Worm (Caenorhabditis elegans) whole organism, midembryonic: ENCODE measurements around the gene ZK177.2.
A peak's percentile ranks its signal among the peaks of the same experiment; 100 is the strongest.

Experiments used
- T22C8.4 ChIP-seq: fragments of 200-800 bp; sonication (Bioruptor generic); IDR thresholded peaks from 2 replicates; pipeline ENCODE4 v1.3.6; 2022; ENCODE audit warnings: missing genetic modification characterization, missing compliant biosample characterization
- cog-1 ChIP-seq: sonication (generic microtip); optimal IDR thresholded peaks from 2 replicates; lab custom pipeline; 2016; ENCODE audit warnings: missing genetic modification characterization, missing compliant biosample characterization
- flt-1 ChIP-seq: fragments of 200-800 bp; sonication (Bioruptor generic); IDR thresholded peaks from 2 replicates; pipeline ENCODE4 v1.3.6; 2022; ENCODE audit warnings: missing genetic modification characterization, missing compliant biosample characterization
- klf-2 ChIP-seq: fragments of 200-800 bp; sonication (Bioruptor generic); conservative IDR thresholded peaks from 2 replicates; pipeline ENCODE4 v1.3.6; 2022; ENCODE audit warnings: missing genetic modification reagents, missing genetic modification characterization, missing compliant biosample characterization
- med-1 ChIP-seq: sonication (generic microtip); optimal IDR thresholded peaks from 2 replicates; lab custom pipeline; 2017; ENCODE audit warnings: missing genetic modification characterization, mild to moderate bottlenecking, missing compliant biosample characterization, antibody characterized with exemption, missing genetic modification reagents; ENCODE audit not compliant: insufficient read depth
- ref-1 ChIP-seq: fragments of 200-800 bp; sonication (Bioruptor generic); conservative IDR thresholded peaks from 2 replicates; pipeline ENCODE4 v1.3.6; 2022; ENCODE audit warnings: missing genetic modification reagents, missing genetic modification characterization, missing compliant biosample characterization
- tab-1 ChIP-seq: fragments of 200-800 bp; sonication (Bioruptor generic); IDR thresholded peaks from 2 replicates; pipeline ENCODE4 v1.3.6; 2022; ENCODE audit warnings: missing genetic modification characterization, missing compliant biosample characterization
- ztf-23 ChIP-seq: fragments of 200-800 bp; sonication (Bioruptor generic); IDR thresholded peaks from 2 replicates; pipeline ENCODE4 v1.3.6; 2022; ENCODE audit warnings: missing genetic modification reagents, missing genetic modification characterization, missing compliant biosample characterization
- ztf-29 ChIP-seq: fragments of 200-800 bp; sonication (Bioruptor generic); IDR thresholded peaks from 2 replicates; pipeline ENCODE4 v1.3.6; 2022; ENCODE audit warnings: missing genetic modification reagents, missing genetic modification characterization, missing compliant biosample characterization

Gene ZK177.2

DNA sequence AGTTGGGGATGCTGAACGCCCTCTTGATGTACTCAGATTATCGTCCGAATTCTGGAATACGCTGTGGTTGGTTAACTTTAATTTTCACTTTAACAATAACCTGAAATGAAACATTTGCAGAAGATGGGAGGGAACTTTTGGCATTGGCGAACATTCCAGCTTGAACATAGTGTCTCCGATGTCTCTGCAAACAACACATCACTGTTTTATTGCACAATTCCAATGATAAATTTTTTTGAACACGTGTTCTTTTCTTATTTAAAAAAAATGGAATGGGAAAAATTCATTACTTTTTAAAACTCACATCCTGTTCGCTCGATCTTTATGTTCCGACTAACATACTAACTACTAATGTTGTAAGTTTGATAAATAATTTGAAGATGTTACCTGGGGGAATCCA, 18.5 kb upstream of the ZK177.2 start, which contains the start of gene fzy-1:
fzy-1 (plus strand) TSS at position 301 of the 400 bp plus-strand sequence.
- TF ChIP-seq T22C8.4 (GFP tag; lab: Robert Waterston, UW) (no peak), ztf-29 (GFP tag; lab: Robert Waterston, UW) (no peak), tab-1 (GFP tag; lab: Robert Waterston, UW) (no peak), flt-1 (GFP tag; lab: Robert Waterston, UW) (no peak), ref-1 (GFP tag; lab: Robert Waterston, UW) (no peak), cog-1 (tag; lab: Kevin White, UChicago) (no peak), ztf-23 (GFP tag; lab: Robert Waterston, UW) (no peak), klf-2 (no peak), med-1 (GFP tag; lab: Kevin White, UChicago) (no peak)

DNA sequence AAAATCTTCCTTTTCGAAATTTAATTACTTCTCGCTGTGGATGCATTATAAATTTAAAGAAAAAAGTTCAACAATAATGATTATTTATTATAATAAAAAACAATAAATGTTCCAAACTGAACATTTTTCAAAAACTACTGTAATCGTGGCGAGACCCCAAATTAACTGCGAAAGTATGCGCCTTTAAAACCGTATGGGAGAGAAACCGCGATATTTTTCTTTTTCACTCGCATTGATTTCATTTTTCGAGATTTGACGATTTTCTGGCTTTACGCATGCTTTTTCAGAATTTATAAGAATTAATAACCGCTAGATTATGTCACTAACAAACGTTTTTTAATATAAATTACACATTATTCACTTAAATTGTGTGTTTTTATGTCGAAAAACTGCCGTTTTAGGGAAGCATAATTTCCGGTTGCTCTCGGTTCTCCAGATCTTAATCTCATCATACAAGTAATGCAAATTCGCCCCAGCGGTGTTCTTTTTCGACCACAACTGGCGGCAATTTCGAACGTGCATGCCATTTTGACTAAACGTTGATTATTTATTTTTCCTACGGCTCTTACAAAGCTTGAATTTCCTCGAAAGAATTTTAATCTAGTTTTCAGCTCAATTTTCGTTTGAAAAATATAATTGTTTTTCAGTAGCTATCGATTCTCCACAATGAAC, 17.9 kb upstream of the ZK177.2 start, which contains the start of gene F12A10.8:
F12A10.8 (minus strand) TSS at position 79 of the 672 bp plus-strand sequence.
- TF ChIP-seq med-1 (GFP tag; lab: Kevin White, UChicago) (no peak), ztf-29 (GFP tag; lab: Robert Waterston, UW) (no peak), flt-1 (GFP tag; lab: Robert Waterston, UW) (no peak), klf-2 (no peak), tab-1 (GFP tag; lab: Robert Waterston, UW) (no peak), cog-1 (tag; lab: Kevin White, UChicago) (no peak), ref-1 (GFP tag; lab: Robert Waterston, UW) (no peak), T22C8.4 (GFP tag; lab: Robert Waterston, UW) (no peak), ztf-23 (GFP tag; lab: Robert Waterston, UW) (no peak)

DNA sequence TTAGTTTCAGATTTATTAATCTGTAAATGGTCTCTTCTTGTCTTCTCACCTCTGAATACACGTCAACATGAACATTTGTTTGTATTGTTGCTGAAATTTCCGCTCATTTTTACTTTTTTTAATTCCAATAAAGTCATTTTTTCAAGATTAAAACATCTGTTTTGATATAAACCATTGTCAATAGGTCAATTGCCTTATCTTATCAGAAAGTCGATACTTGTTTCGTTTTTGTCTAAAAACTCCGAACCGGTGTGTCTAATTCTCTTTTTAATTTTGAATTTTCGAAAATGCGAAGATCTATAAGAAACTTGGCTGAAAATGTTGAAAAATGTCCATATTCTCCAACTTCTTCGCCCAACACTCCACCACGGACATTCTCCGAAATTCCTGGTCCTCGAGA, 15.2 kb upstream of the ZK177.2 start, which contains the start of gene cyp-44A1:
cyp-44A1 (plus strand) TSS at position 285 of the 400 bp plus-strand sequence.
- TF ChIP-seq ztf-23 (GFP tag; lab: Robert Waterston, UW) (no peak), ztf-29 (GFP tag; lab: Robert Waterston, UW) (no peak), klf-2 (no peak), T22C8.4 (GFP tag; lab: Robert Waterston, UW) (no peak), med-1 (GFP tag; lab: Kevin White, UChicago) (no peak), ref-1 (GFP tag; lab: Robert Waterston, UW) (no peak), flt-1 (GFP tag; lab: Robert Waterston, UW) (no peak), tab-1 (GFP tag; lab: Robert Waterston, UW) (no peak), cog-1 (tag; lab: Kevin White, UChicago) (no peak)

DNA sequence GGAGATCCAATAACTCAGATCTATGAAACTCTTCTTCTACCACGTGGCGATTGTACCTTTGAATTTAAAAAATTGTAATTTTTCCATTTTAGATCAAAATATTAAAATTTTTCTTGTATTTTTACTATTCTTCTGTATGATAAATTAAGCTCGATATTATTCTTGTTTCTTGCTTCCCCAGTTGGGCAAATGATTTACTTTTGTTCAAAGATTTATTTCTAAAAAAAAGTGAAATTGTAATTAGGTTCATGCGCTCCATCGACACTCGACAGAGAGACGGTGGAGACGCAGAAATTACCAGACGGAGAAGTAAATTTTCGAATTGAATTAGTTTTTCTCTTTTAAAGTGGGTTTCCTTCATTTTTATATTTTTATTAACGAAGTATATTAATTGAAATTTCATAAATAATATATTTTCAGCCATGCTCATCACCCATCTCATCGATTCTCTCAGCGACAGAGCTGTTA, 13.2 kb upstream of the ZK177.2 start, which contains the start of gene npp-24:
npp-24 (plus strand) TSS at position 51 of the 468 bp plus-strand sequence.
- TF ChIP-seq flt-1 (GFP tag; lab: Robert Waterston, UW) (no peak), med-1 (GFP tag; lab: Kevin White, UChicago) (no peak), klf-2 (no peak), ztf-23 (GFP tag; lab: Robert Waterston, UW) (no peak), ref-1 (GFP tag; lab: Robert Waterston, UW) (no peak), tab-1 (GFP tag; lab: Robert Waterston, UW) (no peak), T22C8.4 (GFP tag; lab: Robert Waterston, UW) (no peak), cog-1 (tag; lab: Kevin White, UChicago) (no peak), ztf-29 (GFP tag; lab: Robert Waterston, UW) (no peak)

DNA sequence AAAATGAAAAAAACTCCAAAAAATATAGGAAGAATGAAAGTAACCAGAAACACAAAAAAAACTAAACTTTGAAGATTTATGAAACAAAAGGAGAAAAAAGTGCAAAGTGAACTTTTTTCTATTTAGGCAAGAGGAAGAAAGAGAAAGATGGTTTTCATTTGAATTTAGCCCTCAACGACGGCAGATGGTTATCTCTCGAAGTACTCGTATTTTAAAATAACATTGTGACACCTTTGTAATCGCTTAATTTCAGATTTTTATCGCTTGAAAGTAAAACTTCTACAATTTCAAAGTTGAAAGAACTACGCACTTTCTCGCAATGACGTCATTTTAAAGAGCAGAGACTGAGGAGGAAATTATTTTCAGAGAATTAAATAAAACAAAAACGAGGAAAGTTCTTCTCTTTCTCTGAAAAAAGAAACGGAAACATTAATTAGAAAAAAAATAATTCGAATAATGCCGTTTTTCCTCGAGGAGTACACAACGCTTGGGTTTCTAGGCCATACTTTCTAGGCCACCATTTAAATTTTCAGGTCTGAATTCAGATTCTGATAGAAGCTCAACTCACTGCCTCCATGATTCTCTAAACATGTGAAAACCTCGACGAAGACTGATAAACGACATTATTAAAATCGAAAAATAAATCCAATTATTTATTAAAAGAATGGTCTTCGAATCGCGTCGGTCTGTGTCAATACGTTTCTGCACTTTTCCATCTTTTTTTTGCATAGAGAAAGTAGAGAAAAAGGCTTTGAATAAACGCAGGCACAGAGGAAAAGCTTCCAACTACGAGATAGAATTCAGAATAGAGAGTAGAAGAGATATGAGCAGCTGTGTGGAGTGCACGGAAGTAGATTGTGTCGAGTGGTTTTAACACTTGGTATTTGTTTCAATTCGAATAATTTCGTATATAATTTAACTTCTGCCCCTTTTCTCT, 7.3 kb upstream of the ZK177.2 start:
- TF ChIP-seq ztf-23 (GFP tag; lab: Robert Waterston, UW) (no peak), cog-1 (tag; lab: Kevin White, UChicago) (peak; percentile 44)

DNA sequence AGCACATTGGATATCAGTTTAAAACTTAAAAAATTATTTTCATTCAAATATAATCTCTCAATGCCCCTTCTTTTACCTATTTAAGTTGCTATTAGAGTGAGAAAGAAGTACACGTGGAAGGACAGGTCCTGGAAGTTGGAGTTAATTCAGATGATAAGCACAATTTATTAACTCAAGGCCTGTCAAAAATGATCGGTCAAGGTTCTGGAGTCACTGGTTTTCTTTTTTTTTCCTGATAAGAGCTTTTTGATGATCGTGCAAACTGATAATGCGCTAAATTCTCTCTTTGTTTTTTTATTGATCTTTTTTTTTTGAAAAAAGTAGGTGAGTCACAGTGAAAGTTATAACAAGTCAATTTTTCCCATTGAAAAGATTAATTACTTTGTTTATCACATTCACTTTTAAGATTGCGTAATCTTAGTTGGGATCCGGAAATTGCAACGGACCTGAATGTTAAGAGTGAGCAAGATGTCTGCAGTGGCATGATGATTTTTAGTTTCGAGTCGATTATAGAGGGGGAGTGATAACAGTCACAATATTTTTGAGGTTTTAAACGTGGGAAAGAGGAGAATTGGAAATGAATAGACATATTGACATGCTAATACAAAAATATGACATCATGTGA, 6.4 kb upstream of the ZK177.2 start:
- no peak for TF ChIP-seq T22C8.4 (GFP tag; lab: Robert Waterston, UW)
- TF ChIP-seq ztf-29 (GFP tag; lab: Robert Waterston, UW): no peak
- TF ChIP-seq ztf-23 (GFP tag; lab: Robert Waterston, UW): no peak
- no peak for TF ChIP-seq klf-2
- TF ChIP-seq flt-1 (GFP tag; lab: Robert Waterston, UW): no peak
- no peak for TF ChIP-seq med-1 (GFP tag; lab: Kevin White, UChicago)
- TF ChIP-seq cog-1 (tag; lab: Kevin White, UChicago): no peak
- no peak for TF ChIP-seq ref-1 (GFP tag; lab: Robert Waterston, UW)
- TF ChIP-seq tab-1 (GFP tag; lab: Robert Waterston, UW): no peak

DNA sequence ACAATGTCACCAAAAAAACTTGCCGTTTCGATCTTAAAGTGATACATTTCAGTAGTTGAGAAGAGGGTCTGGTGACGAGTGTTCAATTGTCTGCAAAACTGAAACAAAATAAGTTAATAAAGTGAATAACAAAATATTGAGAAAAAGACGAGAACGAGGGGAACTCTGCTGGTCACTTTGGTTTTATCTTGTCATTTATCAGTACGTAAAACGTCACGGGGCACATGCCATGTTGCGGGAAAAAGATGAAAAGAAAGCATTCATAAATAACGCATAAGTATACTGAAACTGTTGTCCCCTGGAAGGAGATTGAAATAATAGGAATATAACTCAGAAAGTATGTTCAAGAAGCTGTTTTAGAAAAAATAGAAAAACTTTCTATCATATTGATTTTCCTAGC, 4.2 kb upstream of the ZK177.2 start, which contains the start of gene sahd-1:
sahd-1 (minus strand) TSS at position 100 of the 400 bp plus-strand sequence.
- no peak for TF ChIP-seq klf-2
- no peak for TF ChIP-seq tab-1 (GFP tag; lab: Robert Waterston, UW)
- no peak for TF ChIP-seq cog-1 (tag; lab: Kevin White, UChicago)
- no peak for TF ChIP-seq flt-1 (GFP tag; lab: Robert Waterston, UW)
- no peak for TF ChIP-seq ztf-23 (GFP tag; lab: Robert Waterston, UW)
- no peak for TF ChIP-seq ztf-29 (GFP tag; lab: Robert Waterston, UW)
- no peak for TF ChIP-seq med-1 (GFP tag; lab: Kevin White, UChicago)
- no peak for TF ChIP-seq ref-1 (GFP tag; lab: Robert Waterston, UW)
- TF ChIP-seq T22C8.4 (GFP tag; lab: Robert Waterston, UW): no peak

DNA sequence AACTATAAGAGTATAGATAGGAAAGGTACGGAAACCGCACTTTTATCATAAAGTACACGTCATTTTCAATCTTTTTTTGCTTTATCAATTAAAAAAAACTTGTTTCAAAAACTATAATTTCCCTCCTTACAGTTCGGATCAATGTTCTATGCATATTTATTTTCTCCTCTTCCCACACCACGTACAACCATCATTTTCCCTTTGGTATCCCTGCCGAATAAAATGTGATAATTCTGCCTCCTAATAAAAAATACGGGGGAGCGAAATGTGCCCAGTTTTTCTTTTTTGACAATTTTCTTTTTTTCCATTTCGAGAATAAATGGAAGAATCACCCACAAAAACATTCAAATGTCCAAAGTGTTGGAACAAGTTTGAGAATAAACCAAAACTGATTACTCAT, 3.5 kb upstream of the ZK177.2 start, which contains the start of gene ZK177.3:
ZK177.3 (plus strand) TSS at position 301 of the 400 bp plus-strand sequence.
- no peak for TF ChIP-seq flt-1 (GFP tag; lab: Robert Waterston, UW)
- TF ChIP-seq klf-2: no peak
- TF ChIP-seq ztf-23 (GFP tag; lab: Robert Waterston, UW): no peak
- TF ChIP-seq cog-1 (tag; lab: Kevin White, UChicago): no peak
- no peak for TF ChIP-seq T22C8.4 (GFP tag; lab: Robert Waterston, UW)
- TF ChIP-seq ref-1 (GFP tag; lab: Robert Waterston, UW): no peak
- TF ChIP-seq ztf-29 (GFP tag; lab: Robert Waterston, UW): no peak
- no peak for TF ChIP-seq med-1 (GFP tag; lab: Kevin White, UChicago)
- no peak for TF ChIP-seq tab-1 (GFP tag; lab: Robert Waterston, UW)
